Worm (Caenorhabditis elegans) whole organism, midembryonic: ENCODE data around the gene clec-179.

Source experiments
- T22C8.4 ChIP-seq: fragments of 200-800 bp; sonication (Bioruptor generic); IDR thresholded peaks from 2 replicates; pipeline ENCODE4 v1.3.6; 2022; ENCODE audit warnings: missing genetic modification characterization, missing compliant biosample characterization
- cog-1 ChIP-seq: sonication (generic microtip); optimal IDR thresholded peaks from 2 replicates; lab custom pipeline; 2016; ENCODE audit warnings: missing genetic modification characterization, missing compliant biosample characterization
- flt-1 ChIP-seq: fragments of 200-800 bp; sonication (Bioruptor generic); IDR thresholded peaks from 2 replicates; pipeline ENCODE4 v1.3.6; 2022; ENCODE audit warnings: missing genetic modification characterization, missing compliant biosample characterization
- klf-2 ChIP-seq: fragments of 200-800 bp; sonication (Bioruptor generic); conservative IDR thresholded peaks from 2 replicates; pipeline ENCODE4 v1.3.6; 2022; ENCODE audit warnings: missing genetic modification reagents, missing genetic modification characterization, missing compliant biosample characterization
- med-1 ChIP-seq: sonication (generic microtip); optimal IDR thresholded peaks from 2 replicates; lab custom pipeline; 2017; ENCODE audit warnings: missing genetic modification characterization, mild to moderate bottlenecking, missing compliant biosample characterization, antibody characterized with exemption, missing genetic modification reagents; ENCODE audit not compliant: insufficient read depth
- ref-1 ChIP-seq: fragments of 200-800 bp; sonication (Bioruptor generic); conservative IDR thresholded peaks from 2 replicates; pipeline ENCODE4 v1.3.6; 2022; ENCODE audit warnings: missing genetic modification reagents, missing genetic modification characterization, missing compliant biosample characterization
- tab-1 ChIP-seq: fragments of 200-800 bp; sonication (Bioruptor generic); IDR thresholded peaks from 2 replicates; pipeline ENCODE4 v1.3.6; 2022; ENCODE audit warnings: missing genetic modification characterization, missing compliant biosample characterization
- ztf-23 ChIP-seq: fragments of 200-800 bp; sonication (Bioruptor generic); IDR thresholded peaks from 2 replicates; pipeline ENCODE4 v1.3.6; 2022; ENCODE audit warnings: missing genetic modification reagents, missing genetic modification characterization, missing compliant biosample characterization
- ztf-29 ChIP-seq: fragments of 200-800 bp; sonication (Bioruptor generic); IDR thresholded peaks from 2 replicates; pipeline ENCODE4 v1.3.6; 2022; ENCODE audit warnings: missing genetic modification reagents, missing genetic modification characterization, missing compliant biosample characterization

Gene clec-179

DNA sequence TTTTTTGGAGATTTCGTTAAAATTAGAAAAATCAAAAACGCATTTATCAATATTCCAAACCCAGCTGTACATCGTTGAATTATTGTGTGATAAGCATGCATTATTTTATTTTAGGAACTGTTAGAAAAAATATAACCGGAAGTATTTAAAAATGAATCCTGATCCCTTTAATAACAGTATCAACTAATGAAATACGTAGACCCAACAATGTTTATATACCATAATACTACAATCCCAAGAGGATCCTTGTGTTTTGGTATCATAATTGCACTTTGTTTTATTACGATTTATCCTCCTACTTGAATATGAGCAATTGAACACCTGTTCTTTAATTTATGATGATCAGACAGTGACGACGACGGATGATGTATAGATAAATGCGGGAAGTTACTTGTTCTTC is 2.3 kb upstream of the clec-179 start, which contains the start of gene str-249:
str-249 (minus strand) TSS at position 101 of the 400 bp plus-strand sequence.
- TF ChIP-seq klf-2 (GFP tag; lab: Robert Waterston, UW) (no peak), tab-1 (GFP tag; lab: Robert Waterston, UW) (no peak), med-1 (GFP tag; lab: Kevin White, UChicago) (no peak), flt-1 (GFP tag; lab: Robert Waterston, UW) (no peak), T22C8.4 (GFP tag; lab: Robert Waterston, UW) (no peak), ztf-23 (no peak), ref-1 (GFP tag; lab: Robert Waterston, UW) (no peak), cog-1 (tag; lab: Kevin White, UChicago) (no peak), ztf-29 (GFP tag; lab: Robert Waterston, UW) (no peak)

DNA sequence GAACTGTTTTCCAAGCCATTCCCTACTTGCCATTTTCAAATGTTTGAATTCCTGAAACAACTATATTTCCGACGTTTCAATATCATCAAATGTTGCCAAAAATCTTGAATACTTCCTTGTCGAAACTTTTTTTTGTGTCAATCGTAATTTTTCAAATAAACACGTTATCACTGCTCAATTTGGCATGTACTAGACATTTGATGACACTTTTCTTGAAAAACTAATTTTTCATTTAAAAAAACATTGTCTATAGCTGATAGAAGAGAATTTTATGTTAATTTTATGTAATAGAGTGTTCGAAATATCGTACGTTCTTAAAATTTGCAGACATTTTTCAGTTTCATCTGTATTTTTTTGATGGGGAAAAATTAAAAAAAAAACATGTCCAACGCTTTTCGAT is 1.7 kb downstream of the clec-179 start:
- no peak for TF ChIP-seq med-1 (GFP tag; lab: Kevin White, UChicago)
- no peak for TF ChIP-seq flt-1 (GFP tag; lab: Robert Waterston, UW)
- no peak for TF ChIP-seq tab-1 (GFP tag; lab: Robert Waterston, UW)
- no peak for TF ChIP-seq ztf-23
- TF ChIP-seq T22C8.4 (GFP tag; lab: Robert Waterston, UW): no peak
- no peak for TF ChIP-seq cog-1 (tag; lab: Kevin White, UChicago)
- no peak for TF ChIP-seq klf-2 (GFP tag; lab: Robert Waterston, UW)
- TF ChIP-seq ref-1 (GFP tag; lab: Robert Waterston, UW): no peak
- TF ChIP-seq ztf-29 (GFP tag; lab: Robert Waterston, UW): no peak

DNA sequence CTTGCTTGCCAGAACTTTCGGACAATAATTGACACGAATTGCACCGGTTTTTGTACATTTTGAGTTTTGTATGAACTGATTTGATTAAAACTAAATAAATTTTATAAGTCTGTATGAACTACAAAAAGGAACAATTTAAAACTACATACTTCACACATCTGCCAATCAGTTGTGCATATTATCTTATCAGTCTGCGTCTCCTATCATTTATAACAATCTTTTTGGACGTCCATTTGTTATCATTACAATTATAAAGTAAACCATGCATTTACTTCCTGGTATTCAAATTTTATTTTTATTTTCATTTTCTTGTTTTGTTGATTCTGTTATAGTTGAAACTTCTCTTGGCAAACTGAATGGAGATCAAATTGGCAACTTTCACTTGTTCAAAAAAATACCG is 4.2 kb downstream of the clec-179 start, which contains the start of gene cest-10:
cest-10 (plus strand) TSS at position 254 of the 400 bp plus-strand sequence.
- TF ChIP-seq tab-1 (GFP tag; lab: Robert Waterston, UW): no peak

DNA sequence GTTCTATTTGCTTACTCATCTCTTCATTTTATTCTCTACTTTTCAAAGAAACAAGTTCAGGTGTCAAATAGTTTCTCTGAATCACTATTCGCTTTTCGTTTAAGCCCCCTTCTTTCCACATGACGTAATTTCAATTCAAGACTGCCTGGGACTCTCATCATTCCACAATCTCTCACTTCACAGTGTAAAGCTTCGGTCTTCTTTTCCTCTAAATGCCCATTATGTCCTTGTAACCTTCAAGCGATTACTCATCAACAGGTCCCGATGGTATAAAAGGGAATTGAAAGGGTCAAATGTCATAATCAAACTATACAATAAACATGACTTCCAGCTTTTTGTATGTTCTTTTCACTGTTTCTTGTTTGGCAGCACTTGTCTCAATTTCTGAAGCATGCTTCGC is 5.6 kb downstream of the clec-179 start, which contains the start of gene C42D4.3:
C42D4.3 (plus strand) TSS at position 298 of the 400 bp plus-strand sequence.
- no peak for TF ChIP-seq flt-1 (GFP tag; lab: Robert Waterston, UW)

DNA sequence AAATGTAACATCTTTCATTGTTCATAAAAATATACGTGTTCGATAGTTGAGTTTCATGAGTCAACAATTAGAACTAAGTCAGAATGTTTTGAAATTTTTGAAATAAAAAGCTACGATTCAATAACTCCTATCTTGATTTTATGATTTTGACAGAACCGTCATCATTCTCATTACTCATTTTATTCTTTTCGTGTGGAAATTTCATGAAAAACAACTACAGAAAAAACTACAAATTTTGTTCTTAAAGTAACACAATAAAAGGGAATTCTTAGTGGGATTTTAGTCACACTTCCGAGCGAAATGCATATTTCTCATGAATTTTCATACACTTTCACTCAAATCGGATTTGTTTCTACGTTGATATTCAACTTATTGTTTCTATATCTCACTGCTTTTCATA is 7.6 kb downstream of the clec-179 start, which contains the start of gene str-44:
str-44 (plus strand) TSS at position 301 of the 400 bp plus-strand sequence.
- TF ChIP-seq klf-2 (GFP tag; lab: Robert Waterston, UW): no peak
- no peak for TF ChIP-seq ztf-23
- no peak for TF ChIP-seq flt-1 (GFP tag; lab: Robert Waterston, UW)
- TF ChIP-seq ref-1 (GFP tag; lab: Robert Waterston, UW): no peak
- no peak for TF ChIP-seq tab-1 (GFP tag; lab: Robert Waterston, UW)
- no peak for TF ChIP-seq cog-1 (tag; lab: Kevin White, UChicago)
- no peak for TF ChIP-seq med-1 (GFP tag; lab: Kevin White, UChicago)
- no peak for TF ChIP-seq ztf-29 (GFP tag; lab: Robert Waterston, UW)
- TF ChIP-seq T22C8.4 (GFP tag; lab: Robert Waterston, UW): no peak

DNA sequence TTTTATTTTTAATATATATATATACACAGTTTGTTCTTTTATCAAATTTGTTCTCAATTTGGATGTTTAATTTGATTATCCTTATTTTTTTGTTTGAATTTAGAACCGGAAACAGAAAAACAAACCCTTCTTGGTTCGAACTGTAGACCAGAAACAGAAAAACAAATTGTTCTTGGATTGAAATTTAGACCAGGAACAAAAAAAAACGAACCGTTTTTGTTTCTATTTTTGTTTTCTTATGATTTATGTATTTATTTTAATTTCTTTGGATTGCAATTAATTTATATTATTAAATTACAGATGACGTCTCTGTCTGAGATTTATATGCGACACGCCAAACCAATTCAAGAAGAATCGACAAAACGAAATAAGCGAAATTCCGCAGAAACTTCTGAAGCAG is 9.2 kb downstream of the clec-179 start, which contains the start of gene C42D4.19:
C42D4.19 (plus strand) TSS at position 301 of the 400 bp plus-strand sequence.
- TF ChIP-seq cog-1 (tag; lab: Kevin White, UChicago) (no peak), ref-1 (GFP tag; lab: Robert Waterston, UW) (no peak), ztf-29 (GFP tag; lab: Robert Waterston, UW) (no peak), ztf-23 (no peak), tab-1 (GFP tag; lab: Robert Waterston, UW) (no peak), flt-1 (GFP tag; lab: Robert Waterston, UW) (no peak), T22C8.4 (GFP tag; lab: Robert Waterston, UW) (no peak), med-1 (GFP tag; lab: Kevin White, UChicago) (no peak), klf-2 (GFP tag; lab: Robert Waterston, UW) (no peak)

DNA sequence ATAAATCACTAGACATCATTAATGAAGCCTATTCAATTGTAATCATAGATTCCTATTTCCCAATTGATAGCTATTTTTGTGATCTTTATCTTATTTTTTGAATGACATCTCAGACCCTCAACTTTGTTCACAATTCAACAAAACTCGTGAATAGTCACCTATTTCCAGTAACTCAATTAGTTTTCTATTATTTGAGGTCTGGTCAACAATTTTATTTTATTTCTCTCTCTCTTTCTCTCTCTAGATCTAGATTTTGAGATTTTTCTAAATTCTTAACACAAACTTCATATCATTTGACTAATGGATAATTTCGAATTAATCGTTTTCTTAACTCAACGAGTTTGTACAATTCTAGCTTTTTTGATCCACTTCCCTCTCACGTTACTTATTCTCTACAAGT is 11.0 kb downstream of the clec-179 start, which contains the start of gene str-1:
str-1 (plus strand) TSS at position 301 of the 400 bp plus-strand sequence.
- TF ChIP-seq cog-1 (tag; lab: Kevin White, UChicago): no peak
- no peak for TF ChIP-seq med-1 (GFP tag; lab: Kevin White, UChicago)
- no peak for TF ChIP-seq ref-1 (GFP tag; lab: Robert Waterston, UW)
- no peak for TF ChIP-seq flt-1 (GFP tag; lab: Robert Waterston, UW)
- TF ChIP-seq ztf-23: no peak
- TF ChIP-seq tab-1 (GFP tag; lab: Robert Waterston, UW): no peak
- no peak for TF ChIP-seq T22C8.4 (GFP tag; lab: Robert Waterston, UW)
- no peak for TF ChIP-seq klf-2 (GFP tag; lab: Robert Waterston, UW)
- TF ChIP-seq ztf-29 (GFP tag; lab: Robert Waterston, UW): no peak

DNA sequence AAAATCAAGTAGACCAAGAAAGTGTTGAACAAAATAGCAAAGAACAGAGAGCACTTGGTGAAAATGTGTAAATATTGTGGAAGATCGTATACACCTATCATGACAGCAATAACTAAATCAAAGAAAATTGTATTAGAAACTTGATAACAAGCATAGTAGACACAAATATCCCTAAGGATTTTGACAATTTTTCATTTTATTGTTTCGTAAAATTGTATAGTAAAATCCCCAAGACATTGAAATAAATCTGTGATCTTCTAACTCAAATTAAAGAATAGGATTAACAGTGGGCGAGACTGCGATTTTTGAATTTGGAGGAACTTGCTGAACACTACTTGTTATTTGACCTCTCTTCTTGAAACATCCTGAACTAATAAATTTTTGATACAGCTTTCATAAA is 13.3 kb downstream of the clec-179 start, which contains the start of gene str-220:
str-220 (minus strand) TSS at position 101 of the 400 bp plus-strand sequence.
- no peak for TF ChIP-seq ztf-23
- no peak for TF ChIP-seq T22C8.4 (GFP tag; lab: Robert Waterston, UW)
- TF ChIP-seq tab-1 (GFP tag; lab: Robert Waterston, UW): no peak
- no peak for TF ChIP-seq klf-2 (GFP tag; lab: Robert Waterston, UW)
- TF ChIP-seq cog-1 (tag; lab: Kevin White, UChicago): no peak
- TF ChIP-seq flt-1 (GFP tag; lab: Robert Waterston, UW): no peak
- TF ChIP-seq ref-1 (GFP tag; lab: Robert Waterston, UW): no peak
- no peak for TF ChIP-seq med-1 (GFP tag; lab: Kevin White, UChicago)
- TF ChIP-seq ztf-29 (GFP tag; lab: Robert Waterston, UW): no peak

DNA sequence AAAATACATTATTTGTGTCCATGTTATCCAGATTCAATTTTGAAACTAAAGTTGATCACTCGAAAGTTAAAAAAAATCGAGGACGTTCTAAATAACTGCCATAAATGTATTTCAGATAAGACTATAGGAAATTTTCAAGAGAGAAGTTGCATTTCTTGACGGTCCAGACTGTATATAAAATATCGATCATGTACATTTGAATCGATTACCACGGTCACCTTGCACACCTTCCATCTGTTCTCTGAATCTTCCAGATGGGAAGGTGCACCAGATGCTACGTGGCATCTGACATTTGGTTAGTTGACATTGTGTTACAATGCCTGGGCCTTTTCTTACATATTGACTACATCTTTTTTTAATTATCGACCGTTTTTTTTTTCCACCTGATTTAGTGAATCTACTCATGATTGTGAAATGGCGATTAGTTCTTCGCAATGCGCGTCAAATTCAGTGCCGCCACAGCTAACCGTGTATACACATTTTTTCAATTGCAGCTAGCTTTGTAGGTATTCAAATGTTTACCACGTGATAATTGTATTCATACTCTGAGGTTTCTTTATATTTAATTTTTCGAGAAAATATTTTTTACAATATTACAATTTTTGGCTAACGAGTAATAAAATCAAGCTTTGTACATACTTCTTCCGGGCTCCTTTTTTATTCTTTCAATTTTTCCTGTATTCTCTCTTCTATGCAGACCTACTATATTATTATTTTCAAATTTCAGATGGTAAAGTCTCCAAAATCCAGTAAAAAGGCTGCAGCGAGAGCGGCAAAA is 16.3 kb downstream of the clec-179 start, which contains the start of gene skr-16:
skr-16 (plus strand) TSS at position 728 of the 778 bp plus-strand sequence.
- TF ChIP-seq tab-1 (GFP tag; lab: Robert Waterston, UW) (no peak), cog-1 (tag; lab: Kevin White, UChicago) (no peak), ref-1 (GFP tag; lab: Robert Waterston, UW) (no peak), T22C8.4 (GFP tag; lab: Robert Waterston, UW) (no peak), med-1 (GFP tag; lab: Kevin White, UChicago) (no peak), ztf-23 (no peak), klf-2 (GFP tag; lab: Robert Waterston, UW) (no peak), flt-1 (GFP tag; lab: Robert Waterston, UW) (no peak), ztf-29 (GFP tag; lab: Robert Waterston, UW) (no peak)
